Fruit fly (Drosophila melanogaster) Kc167 (cell line): ENCODE measurements around the gene CG12609.

Experiments
- h ChIP-seq: fragments of >200 bp; optimal IDR thresholded peaks from 3 replicates; lab custom pipeline; 2018; ENCODE audit warnings: missing external identifiers
- insv ChIP-seq: fragments of >200 bp; optimal IDR thresholded peaks from 3 replicates; lab custom pipeline; 2018; ENCODE audit warnings: missing external identifiers
- psq ChIP-seq: fragments of >200 bp; optimal IDR thresholded peaks from 2 replicates; lab custom pipeline; 2017; ENCODE audit warnings: missing external identifiers
- ttk ChIP-seq: sonication (Bioruptor generic); optimal IDR thresholded peaks from 2 replicates; lab custom pipeline; 2017; ENCODE audit warnings: missing external identifiers

DNA sequence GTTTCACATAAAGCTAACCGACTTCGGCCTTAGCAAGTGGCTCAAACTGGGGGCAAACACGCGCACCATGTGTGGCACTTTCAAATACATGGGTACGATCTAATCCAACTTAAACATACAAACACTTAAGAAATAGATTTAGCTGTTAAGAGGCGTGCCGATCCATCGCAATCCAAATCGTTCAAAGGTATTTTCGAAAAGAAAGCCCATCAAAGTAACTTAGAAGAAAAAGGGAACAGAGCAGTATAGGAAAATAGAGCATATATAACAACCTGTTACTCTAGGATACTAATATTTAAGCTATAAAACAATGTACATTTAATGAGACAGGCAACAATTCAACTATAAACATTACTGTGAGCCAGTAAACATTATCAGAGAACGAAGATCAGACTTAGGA, 43.3 kb upstream of the CG12609 start, which contains the start of gene Atg101:
- TF ChIP-seq h (lab: Kevin White, UChicago) (no peak), psq (no peak), insv (lab: Kevin White, UChicago) (no peak), ttk (lab: Kevin White, UChicago) (no peak)
